Fruit fly (Drosophila melanogaster) whole organism, prepupa: ENCODE measurements around the gene Tmhs.
A peak's percentile ranks its signal among the peaks of the same experiment; 100 is the strongest.

ENCODE experiments used
- Blimp-1 ChIP-seq: fragments of 200-800 bp; sonication (Bioruptor generic); optimal IDR thresholded peaks from 3 replicates; lab custom pipeline; 2017; ENCODE audit warnings: missing biosample characterization, missing genetic modification characterization, mild to moderate bottlenecking, moderate library complexity, missing genetic modification reagents
- CG10631 ChIP-seq: fragments of 200-800 bp; sonication (Bioruptor generic); optimal IDR thresholded peaks from 2 replicates; lab custom pipeline; 2016; ENCODE audit warnings: missing biosample characterization, missing genetic modification characterization
- CG11762 ChIP-seq: fragments of 200-800 bp; sonication (Bioruptor generic); optimal IDR thresholded peaks from 3 replicates; lab custom pipeline; 2016; ENCODE audit warnings: missing biosample characterization, missing genetic modification characterization; ENCODE audit not compliant: insufficient read depth
- CG15336 ChIP-seq: fragments of 200-800 bp; sonication (Bioruptor generic); IDR thresholded peaks from 2 replicates; pipeline ENCODE4 v1.3.6; 2022; ENCODE audit warnings: missing biosample characterization, missing genetic modification characterization
- CG31627 ChIP-seq: fragments of 200-800 bp; sonication (Bioruptor generic); optimal IDR thresholded peaks from 3 replicates; lab custom pipeline; 2016; ENCODE audit warnings: missing biosample characterization, missing genetic modification characterization
- CG32006 ChIP-seq: fragments of 200-800 bp; sonication (Bioruptor generic); optimal IDR thresholded peaks from 3 replicates; lab custom pipeline; 2017; ENCODE audit warnings: missing biosample characterization, mild to moderate bottlenecking, missing genetic modification characterization
- CG34406 ChIP-seq: fragments of 200-800 bp; sonication (Bioruptor generic); optimal IDR thresholded peaks from 3 replicates; lab custom pipeline; 2016; ENCODE audit warnings: missing biosample characterization, missing genetic modification characterization
- CG6276 ChIP-seq: fragments of 200-800 bp; sonication (Bioruptor generic); optimal IDR thresholded peaks from 2 replicates; lab custom pipeline; 2017; ENCODE audit warnings: missing biosample characterization, mild to moderate bottlenecking, missing genetic modification characterization
- CG6792 ChIP-seq: fragments of 200-800 bp; sonication (Bioruptor generic); optimal IDR thresholded peaks from 3 replicates; lab custom pipeline; 2016; ENCODE audit warnings: missing biosample characterization, missing genetic modification characterization
- CG6808 ChIP-seq: fragments of 200-800 bp; sonication (Bioruptor generic); optimal IDR thresholded peaks from 3 replicates; lab custom pipeline; 2017; ENCODE audit warnings: missing biosample characterization, missing genetic modification characterization, mild to moderate bottlenecking, moderate library complexity, missing genetic modification reagents
- CG6854 ChIP-seq: fragments of 200-800 bp; sonication (Bioruptor generic); optimal IDR thresholded peaks from 2 replicates; lab custom pipeline; 2017; ENCODE audit warnings: missing biosample characterization, mild to moderate bottlenecking, missing genetic modification characterization
- CG7368 ChIP-seq: fragments of 200-800 bp; sonication (Bioruptor generic); optimal IDR thresholded peaks from 3 replicates; lab custom pipeline; 2016; ENCODE audit warnings: missing biosample characterization, missing genetic modification characterization
- CG8632 ChIP-seq: fragments of 200-800 bp; sonication (Bioruptor generic); optimal IDR thresholded peaks from 3 replicates; lab custom pipeline; 2016; ENCODE audit warnings: missing biosample characterization, missing genetic modification characterization
- Eip78C ChIP-seq: fragments of 200-800 bp; sonication (Bioruptor generic); peaks from one replicate; lab custom pipeline; 2016; ENCODE audit warnings: missing biosample characterization, missing genetic modification characterization
- Eip93F ChIP-seq: fragments of 200-800 bp; sonication (Bioruptor generic); optimal IDR thresholded peaks from 2 replicates; lab custom pipeline; 2016; ENCODE audit warnings: missing biosample characterization, mild to moderate bottlenecking, missing genetic modification characterization
- Ets21C ChIP-seq: fragments of 200-800 bp; sonication (Bioruptor generic); optimal IDR thresholded peaks from 3 replicates; lab custom pipeline; 2016; ENCODE audit warnings: missing biosample characterization, missing genetic modification characterization
- Gug ChIP-seq: fragments of 200-800 bp; sonication (Bioruptor generic); IDR thresholded peaks from 2 replicates; pipeline ENCODE4 v1.3.6; 2022; ENCODE audit warnings: missing biosample characterization, missing genetic modification characterization
- Hr38 ChIP-seq: sonication (Bioruptor generic); optimal IDR thresholded peaks from 2 replicates; lab custom pipeline; 2016; ENCODE audit warnings: missing biosample characterization, missing genetic modification characterization
- Hr4 ChIP-seq: fragments of 200-800 bp; sonication (Bioruptor generic); optimal IDR thresholded peaks from 3 replicates; lab custom pipeline; 2016; ENCODE audit warnings: missing biosample characterization, missing genetic modification characterization
- Lpt ChIP-seq: fragments of 200-800 bp; sonication (Bioruptor generic); optimal IDR thresholded peaks from 3 replicates; lab custom pipeline; 2016; ENCODE audit warnings: missing biosample characterization, missing genetic modification characterization
- OdsH ChIP-seq: fragments of 200-800 bp; sonication (Bioruptor generic); optimal IDR thresholded peaks from 3 replicates; lab custom pipeline; 2016; ENCODE audit warnings: missing biosample characterization, missing genetic modification characterization
- Smox ChIP-seq: fragments of 200-800 bp; sonication (Bioruptor generic); optimal IDR thresholded peaks from 3 replicates; lab custom pipeline; 2016; ENCODE audit warnings: missing biosample characterization, missing genetic modification characterization
- Sox102F ChIP-seq: fragments of 200-800 bp; sonication (Bioruptor generic); optimal IDR thresholded peaks from 2 replicates; lab custom pipeline; 2016; ENCODE audit warnings: missing biosample characterization, mild to moderate bottlenecking, missing genetic modification characterization
- Sox15 ChIP-seq: fragments of 200-800 bp; sonication (Bioruptor generic); optimal IDR thresholded peaks from 3 replicates; lab custom pipeline; 2016; ENCODE audit warnings: missing biosample characterization, missing genetic modification characterization
- acj6 ChIP-seq: fragments of 200-800 bp; sonication (Bioruptor generic); optimal IDR thresholded peaks from 3 replicates; lab custom pipeline; 2016; ENCODE audit warnings: missing biosample characterization, missing genetic modification characterization
- cyc ChIP-seq: fragments of 200-800 bp; sonication (Bioruptor generic); optimal IDR thresholded peaks from 3 replicates; lab custom pipeline; 2016; ENCODE audit warnings: missing biosample characterization, missing genetic modification characterization
- dac ChIP-seq: fragments of 200-800 bp; sonication (Bioruptor generic); optimal IDR thresholded peaks from 2 replicates; lab custom pipeline; 2017; ENCODE audit warnings: missing biosample characterization, mild to moderate bottlenecking, missing genetic modification characterization
- dsx ChIP-seq: fragments of 200-800 bp; optimal IDR thresholded peaks from 3 replicates; lab custom pipeline; 2019; ENCODE audit warnings: missing biosample characterization, mild to moderate bottlenecking, missing genetic modification characterization, moderate library complexity; ENCODE audit not compliant: poor library complexity, severe bottlenecking
- eg ChIP-seq: fragments of 200-800 bp; sonication (Bioruptor generic); IDR thresholded peaks from 3 replicates; pipeline ENCODE4 v1.3.6; 2022; ENCODE audit warnings: missing biosample characterization, missing genetic modification characterization
- esn ChIP-seq: fragments of 200-800 bp; sonication (Bioruptor generic); optimal IDR thresholded peaks from 2 replicates; lab custom pipeline; 2016; ENCODE audit warnings: missing biosample characterization, mild to moderate bottlenecking, missing genetic modification characterization, moderate library complexity
- fd85E ChIP-seq: fragments of 200-800 bp; sonication (Bioruptor generic); optimal IDR thresholded peaks from 3 replicates; lab custom pipeline; 2016; ENCODE audit warnings: missing biosample characterization, missing genetic modification characterization
- lz ChIP-seq: fragments of 200-800 bp; sonication (Bioruptor generic); optimal IDR thresholded peaks from 3 replicates; lab custom pipeline; 2016; ENCODE audit warnings: missing biosample characterization, missing genetic modification characterization
- net ChIP-seq: fragments of 200-800 bp; sonication (Bioruptor generic); optimal IDR thresholded peaks from 3 replicates; lab custom pipeline; 2016; ENCODE audit warnings: missing biosample characterization, missing genetic modification characterization
- svp ChIP-seq: fragments of 200-800 bp; sonication (Bioruptor generic); peaks from one replicate; lab custom pipeline; 2016; ENCODE audit warnings: missing biosample characterization, missing genetic modification characterization

Tmhs gene

DNA sequence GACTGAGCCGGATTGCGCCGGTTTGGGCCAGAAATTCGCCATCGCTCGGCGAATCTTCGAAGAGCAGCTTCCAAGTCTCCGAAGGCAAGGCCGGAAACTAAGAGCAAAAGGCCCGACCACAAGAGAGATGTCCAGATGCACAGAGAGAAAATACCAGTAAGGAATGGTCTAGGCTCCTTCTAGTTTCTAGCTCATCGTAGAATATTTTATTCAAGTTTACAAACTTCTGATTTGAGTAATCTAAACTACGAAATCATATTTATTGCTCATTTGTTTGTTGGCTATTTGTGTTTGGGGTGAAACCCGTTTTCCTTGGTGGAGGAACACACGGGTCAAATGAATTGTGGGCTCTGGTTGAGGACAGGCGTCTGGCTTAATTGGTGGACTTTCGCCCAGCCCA is 52.0 kb downstream of the Tmhs start (continued):
- TF ChIP-seq Sox102F (GFP tag; lab: Kevin White, UChicago) (no peak), CG6276 (peak; percentile 9), eg (GFP tag; lab: Robert Waterston, UW) (0 out of 3 replicates have a peak, but pooled peaks have one; percentile 16), svp (no peak), CG31627 (GFP tag; lab: Kevin White, UChicago) (peak; percentile 6), CG6792 (GFP tag; lab: Kevin White, UChicago) (peak; percentile 36), CG32006 (GFP tag; lab: Kevin White, UChicago) (peak; percentile 16), fd85E (GFP tag; lab: Kevin White, UChicago) (no peak), Sox15 (GFP tag; lab: Kevin White, UChicago) (no peak), Ets21C (no peak), lz (GFP tag; lab: Kevin White, UChicago) (peak; percentile 20), CG10631 (GFP tag; lab: Kevin White, UChicago) (no peak), OdsH (GFP tag; lab: Kevin White, UChicago) (no peak), CG8632 (GFP tag; lab: Kevin White, UChicago) (peak; percentile 8), acj6 (GFP tag; lab: Kevin White, UChicago) (peak; percentile 16), Hr4 (GFP tag; lab: Kevin White, UChicago) (peak; percentile 25), Gug (GFP tag; lab: Robert Waterston, UW) (no peak)
- TF ChIP-seq, all 60 proteins: peak for 22

DNA sequence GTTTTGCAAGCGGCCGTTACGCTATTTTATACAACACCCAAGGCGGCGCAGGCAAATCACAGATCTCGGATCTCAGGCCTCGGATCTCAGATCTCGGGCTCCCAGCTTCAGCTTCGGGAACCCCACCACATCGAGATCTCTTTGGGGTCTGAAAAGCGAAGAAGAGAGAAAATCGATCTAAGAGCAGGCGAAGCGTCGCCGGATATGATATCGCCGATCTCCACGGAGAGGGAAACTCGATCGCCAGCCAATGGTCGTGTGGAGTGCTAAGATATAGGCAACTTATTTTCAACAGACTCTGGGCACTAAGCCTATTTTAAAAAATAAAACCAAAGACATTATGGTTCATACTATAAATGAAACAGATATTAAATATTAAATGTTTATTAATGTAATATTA is 53.3 kb downstream of the Tmhs start, which contains the start of the genes CG46523 and CG5687:
TSS of gene CG46523 (minus strand) at position 337 of the 400 bp plus-strand sequence.
TSS of gene CG5687 (minus strand) at position 337 of the 400 bp plus-strand sequence.
- TF ChIP-seq Eip78C (GFP tag; lab: Kevin White, UChicago) (peak; percentile 58), Blimp-1 (GFP tag; lab: Kevin White, UChicago) (no peak), CG31627 (GFP tag; lab: Kevin White, UChicago) (no peak), CG11762 (no peak)

DNA sequence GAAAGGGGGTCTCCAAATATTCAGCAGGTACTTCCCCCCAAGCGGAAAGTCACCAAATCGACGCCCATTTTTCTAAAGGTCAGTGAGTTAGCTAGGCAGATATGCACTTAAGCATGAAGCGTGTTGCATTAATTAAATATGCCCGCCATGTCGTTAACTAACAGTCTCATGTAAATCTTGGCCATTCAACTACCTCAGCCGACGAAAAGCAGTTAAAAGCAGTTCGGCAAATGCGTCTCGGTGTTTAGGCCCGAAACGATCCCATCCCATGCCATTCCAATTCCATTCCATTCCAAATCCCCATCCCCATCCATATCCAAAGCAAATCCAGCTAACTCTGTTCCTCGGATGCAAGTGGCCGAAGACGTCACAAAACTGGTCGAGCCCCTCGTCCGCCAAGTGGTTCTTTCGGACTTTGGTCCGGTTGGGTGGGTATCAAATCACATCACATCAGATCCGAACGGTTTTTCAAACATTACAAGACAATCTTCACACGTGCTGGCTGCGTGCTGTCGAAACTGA is 54.6 kb downstream of the Tmhs start:
- peak; percentile 18 for TF ChIP-seq CG6854 (GFP tag; lab: Kevin White, UChicago)
- TF ChIP-seq CG7368 (GFP tag; lab: Kevin White, UChicago): no peak
- no peak for TF ChIP-seq Smox (GFP tag; lab: Kevin White, UChicago)
- no peak for TF ChIP-seq CG6808
- TF ChIP-seq Hr38: no peak
- no peak for TF ChIP-seq dsx (GFP tag; lab: Kevin White, UChicago)
- no peak for TF ChIP-seq net
- peak; percentile 40 for TF ChIP-seq Eip78C (GFP tag; lab: Kevin White, UChicago)
- TF ChIP-seq CG15336 (GFP tag; lab: Robert Waterston, UW): peak; percentile 17; the same call in 1 of the 2 replicates
- TF ChIP-seq Gug (GFP tag; lab: Robert Waterston, UW): no peak
- TF ChIP-seq CG11762: no peak
- TF ChIP-seq CG34406 (GFP tag; lab: Kevin White, UChicago): no peak
- no peak for TF ChIP-seq dac (GFP tag; lab: Kevin White, UChicago)
- no peak for TF ChIP-seq Lpt (GFP tag; lab: Kevin White, UChicago)
- no peak for TF ChIP-seq Eip93F (GFP tag; lab: Kevin White, UChicago)

DNA sequence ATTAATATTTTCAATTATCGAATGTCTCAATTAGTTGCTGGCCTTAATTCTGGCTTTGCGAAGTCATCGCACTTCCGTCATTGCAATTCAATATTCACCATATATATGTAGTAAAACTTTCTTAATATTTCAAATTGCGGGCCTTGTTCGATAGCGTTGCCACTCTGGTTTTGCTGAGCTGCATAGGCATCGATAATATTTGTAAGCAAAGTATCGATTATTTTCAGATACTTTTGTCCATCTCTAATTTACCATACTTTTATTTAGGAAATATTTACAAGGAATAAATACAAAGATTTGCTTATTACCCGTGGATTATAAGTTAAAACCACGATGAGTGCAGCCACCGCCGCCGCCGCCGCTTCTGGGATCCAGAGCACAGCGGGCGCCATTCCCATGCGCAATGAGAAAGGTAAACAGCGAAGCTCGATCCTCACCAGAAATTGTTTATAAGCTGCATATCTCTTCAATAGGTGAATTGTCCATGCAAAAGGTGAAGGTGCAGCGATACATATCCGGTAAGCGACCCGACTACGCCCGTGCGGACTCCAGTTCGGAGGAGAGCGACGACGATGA is 55.5 kb downstream of the Tmhs start, which contains the start of gene Mfap1:
TSS of gene Mfap1 (plus strand) at position 226 of the 576 bp plus-strand sequence.
- peak; percentile 8 for TF ChIP-seq esn (GFP tag; lab: Kevin White, UChicago)
- TF ChIP-seq Hr4 (GFP tag; lab: Kevin White, UChicago): no peak
- TF ChIP-seq cyc (GFP tag; lab: Kevin White, UChicago): peak; percentile 0
- TF ChIP-seq Sox15 (GFP tag; lab: Kevin White, UChicago): no peak
- TF ChIP-seq, all 60 proteins: peak for 2
